Worm (Caenorhabditis elegans): ENCODE data around the gene gsr-1.

Gene gsr-1

ce11 chrIII:3650677-3651315 lies at the start of gene gsr-1, which contains the start of gene madf-8:
TSS of gene gsr-1 (plus strand) at chrIII:3650907.
TSS of gene madf-8 (minus strand) at chrIII:3650832.
- TF ChIP-seq pag-3 (tag; optimal IDR thresholded peaks at IDR 0.05; ENCODE audit: borderline replicate concordance) (no peak), rnt-1 (tag; optimal IDR thresholded peaks at IDR 0.05) (peak; percentile 1), K02D7.2 (tag; optimal IDR thresholded peaks at IDR 0.05) (no peak), hlh-8 (tag; optimal IDR thresholded peaks at IDR 0.05) (no peak), unc-3 (GFP tag; conservative IDR thresholded peaks at IDR 0.05) (no peak), unc-3 (tag; optimal IDR thresholded peaks at IDR 0.05) (no peak), ceh-31 (tag; optimal IDR thresholded peaks at IDR 0.05) (peak; percentile 42), syd-9 (tag; optimal IDR thresholded peaks at IDR 0.05) (no peak), ceh-22 (tag; optimal IDR thresholded peaks at IDR 0.05) (no peak), pax-1 (tag; optimal IDR thresholded peaks at IDR 0.05) (no peak), ref-2 (tag; optimal IDR thresholded peaks at IDR 0.05) (no peak), C38D4.7 (GFP tag; optimal IDR thresholded peaks at IDR 0.05) (no peak), madf-2 (tag; optimal IDR thresholded peaks at IDR 0.05) (no peak), elt-2 (tag; optimal IDR thresholded peaks at IDR 0.05) (peak; percentile 0), ahr-1 (tag; optimal IDR thresholded peaks at IDR 0.05) (no peak), ceh-48 (tag; optimal IDR thresholded peaks at IDR 0.05) (no peak), mec-3 (tag; optimal IDR thresholded peaks at IDR 0.05; ENCODE audit: borderline replicate concordance) (no peak), ceh-18 (tag; optimal IDR thresholded peaks at IDR 0.05) (peak; percentile 9), ceh-34 (tag; optimal IDR thresholded peaks at IDR 0.05) (peak; percentile 21)

- TF ChIP-seq fkh-10 (GFP tag; optimal IDR thresholded peaks at IDR 0.05) (no peak), fkh-6 (tag; optimal IDR thresholded peaks at IDR 0.05) (peak; percentile 18), ref-2 (tag; optimal IDR thresholded peaks at IDR 0.05) (peak; percentile 21), ceh-18 (tag; optimal IDR thresholded peaks at IDR 0.05) (peak; percentile 67), nfya-1 (tag; optimal IDR thresholded peaks at IDR 0.05) (peak; percentile 15), ceh-14 (tag; optimal IDR thresholded peaks at IDR 0.05) (peak; percentile 4), nhr-11 (tag; optimal IDR thresholded peaks at IDR 0.05) (no peak), mec-3 (tag; optimal IDR thresholded peaks at IDR 0.05; ENCODE audit: borderline replicate concordance) (peak; percentile 7), pha-2 (tag; optimal IDR thresholded peaks at IDR 0.05) (no peak), unc-42 (tag; optimal IDR thresholded peaks at IDR 0.05) (peak; percentile 8), unc-86 (tag; optimal IDR thresholded peaks at IDR 0.05) (no peak), unc-55 (GFP tag; optimal IDR thresholded peaks at IDR 0.05) (peak; percentile 79)
Measured at ce11 chrIII:3601271-3601670, 49.4 kb upstream of the gsr-1 start.

ce11 chrIII:3605681-3606080 lies 45.0 kb upstream of the gsr-1 start:
- no peak for TF ChIP-seq madf-2 (tag; optimal IDR thresholded peaks at IDR 0.05)
- peak; percentile 12 for TF ChIP-seq ceh-31 (tag; optimal IDR thresholded peaks at IDR 0.05)
- peak; percentile 17 for TF ChIP-seq ceh-2 (tag; optimal IDR thresholded peaks at IDR 0.05)
- TF ChIP-seq ceh-22 (tag; optimal IDR thresholded peaks at IDR 0.05), result no peak
- peak; percentile 32 for TF ChIP-seq T23F11.4 (GFP tag; optimal IDR thresholded peaks at IDR 0.05)
- no peak for TF ChIP-seq ceh-30 (tag; optimal IDR thresholded peaks at IDR 0.05)
- no peak for TF ChIP-seq dve-1 (tag; optimal IDR thresholded peaks at IDR 0.05)
- no peak for TF ChIP-seq unc-55 (GFP tag; optimal IDR thresholded peaks at IDR 0.05)

ce11 chrIII:3612387-3612786 lies 38.3 kb upstream of the gsr-1 start:
- TF ChIP-seq ets-4 (tag; optimal IDR thresholded peaks at IDR 0.05) (no peak), ceh-14 (tag; optimal IDR thresholded peaks at IDR 0.05) (no peak), T23F11.4 (GFP tag; optimal IDR thresholded peaks at IDR 0.05) (no peak), ceh-24 (tag; optimal IDR thresholded peaks at IDR 0.05) (no peak), pax-1 (tag; optimal IDR thresholded peaks at IDR 0.05) (no peak), fkh-10 (GFP tag; optimal IDR thresholded peaks at IDR 0.05) (no peak), tbx-2 (tag; optimal IDR thresholded peaks at IDR 0.05) (no peak), ref-2 (tag; optimal IDR thresholded peaks at IDR 0.05) (no peak), sdc-2 (tag; optimal IDR thresholded peaks at IDR 0.05) (no peak), ztf-16 (tag; optimal IDR thresholded peaks at IDR 0.05) (no peak), lim-6 (tag; optimal IDR thresholded peaks at IDR 0.05) (no peak), mec-3 (tag; optimal IDR thresholded peaks at IDR 0.05; ENCODE audit: borderline replicate concordance) (no peak)
